Fruit fly (Drosophila melanogaster) ovary, adult (tissue): ENCODE results near the gene CG32473.

Source experiments
- CG17801 ChIP-seq: fragments of 200-800 bp; optimal IDR thresholded peaks from 2 replicates; lab custom pipeline; 2019; ENCODE audit warnings: missing biosample characterization, mild to moderate bottlenecking, missing genetic modification characterization, moderate library complexity; ENCODE audit not compliant: partially characterized antibody

Gene CG32473

DNA sequence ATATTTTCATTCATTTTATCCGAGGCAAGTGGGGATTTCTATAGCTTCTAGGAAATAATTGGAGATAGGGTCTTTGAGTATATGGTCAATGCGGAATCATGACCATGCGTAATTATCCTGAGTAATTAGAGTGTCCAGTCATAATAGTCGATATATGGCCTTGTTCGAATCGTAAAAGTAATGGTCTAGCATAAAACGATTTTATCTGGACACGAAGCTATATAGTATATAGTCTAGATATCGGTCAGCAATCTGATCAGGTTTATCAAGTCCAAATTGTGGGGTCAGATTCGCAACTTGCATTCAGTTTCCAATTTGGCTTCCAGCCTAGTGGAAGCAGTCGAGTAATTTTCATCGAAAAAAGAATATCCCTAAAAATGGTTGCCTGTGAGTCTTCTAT lies at the start of gene CG32473:
TSS of gene CG32473 (plus strand) at position 301 of the 400 bp plus-strand sequence.
- no peak for TF ChIP-seq CG17801 (GFP tag; lab: Kevin White, UChicago)

DNA sequence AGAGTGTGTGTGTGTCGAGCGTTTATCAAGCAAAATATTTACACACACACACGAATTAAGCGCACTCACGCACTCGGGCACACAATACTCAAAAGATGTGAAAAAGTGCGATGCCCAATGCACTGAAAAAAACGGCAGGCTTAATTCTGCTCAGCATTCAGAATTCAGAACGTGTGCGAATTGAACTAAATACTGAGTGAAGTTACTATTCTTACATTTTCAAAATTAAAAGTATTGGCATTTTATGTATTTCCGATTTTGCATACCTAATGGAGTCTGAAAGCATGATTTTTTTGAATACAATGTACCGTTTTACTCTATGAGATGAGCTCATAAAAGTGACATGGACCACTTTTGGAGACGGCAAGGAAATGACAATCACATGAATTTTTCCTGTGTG lies 45.3 kb upstream of the CG32473 start:
- TF ChIP-seq CG17801 (GFP tag; lab: Kevin White, UChicago), result no peak

DNA sequence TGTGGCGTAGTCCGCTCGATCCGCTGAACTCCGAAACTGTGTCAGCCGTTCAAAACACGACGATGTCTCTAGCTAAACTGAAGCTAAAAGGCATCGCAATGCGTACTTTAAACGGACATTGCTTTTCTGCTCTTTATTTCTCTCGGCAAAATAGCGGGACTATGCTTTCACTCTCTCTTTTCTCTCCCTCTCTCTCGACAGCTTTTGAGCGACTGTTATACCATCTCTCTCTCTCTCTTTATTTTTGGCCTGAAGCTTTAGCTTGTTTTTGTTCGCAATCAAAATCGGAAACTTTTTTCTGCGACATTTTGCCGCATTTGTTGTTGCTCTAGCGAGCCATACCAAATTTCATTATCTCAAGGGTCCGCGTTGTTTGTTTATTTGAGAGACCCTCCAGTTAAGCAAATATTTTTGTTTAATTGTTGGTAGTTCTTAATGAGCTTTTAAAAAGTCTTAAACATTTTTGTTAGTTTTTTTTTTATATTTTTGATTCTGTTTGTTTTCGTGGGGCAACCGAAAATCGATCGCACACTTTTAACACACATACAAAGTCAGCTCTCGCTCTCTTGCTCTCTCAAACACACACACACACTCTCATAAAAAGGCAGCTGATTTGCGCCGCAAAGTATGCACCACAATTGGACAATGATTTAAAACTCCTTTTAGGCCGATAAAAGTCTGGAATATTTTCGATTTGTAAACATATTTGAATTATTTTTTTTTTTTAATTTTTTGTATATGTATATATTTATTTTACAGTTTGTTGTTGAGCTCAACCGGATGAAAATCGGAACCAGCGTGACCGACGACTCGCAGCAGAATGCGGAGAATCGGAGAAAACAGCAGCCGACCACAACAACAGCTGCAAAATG lies 43.5 kb upstream of the CG32473 start, which contains the start of gene Ace:
TSS of gene Ace (minus strand) at position 822 of the 872 bp plus-strand sequence.
- no peak for TF ChIP-seq CG17801 (GFP tag; lab: Kevin White, UChicago)

DNA sequence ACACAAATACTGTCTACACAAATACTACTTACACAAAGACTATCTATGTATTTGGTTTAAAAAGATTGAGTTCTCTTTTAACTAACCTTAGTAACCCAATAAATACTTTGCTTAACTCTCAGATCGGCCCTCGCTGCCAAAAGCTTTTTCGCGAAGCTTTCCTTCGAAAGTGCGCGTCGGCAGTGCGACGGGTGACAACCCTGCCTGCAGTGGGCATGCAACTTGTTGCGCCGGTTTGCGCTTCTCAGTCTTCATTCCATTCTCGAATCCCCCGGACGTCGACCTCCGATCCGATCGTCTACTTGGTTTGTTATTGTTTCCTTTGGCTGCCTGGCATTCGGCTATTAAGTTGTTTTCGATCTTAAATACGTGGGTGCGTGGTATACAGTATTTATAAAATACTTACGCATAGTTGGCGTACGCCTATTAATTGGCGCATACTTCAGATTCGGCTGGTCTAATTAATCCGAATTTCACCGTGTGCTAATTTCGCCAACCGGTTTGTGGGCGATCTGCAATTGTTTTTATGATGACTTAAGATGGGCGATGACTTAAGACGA lies 42.3 kb upstream of the CG32473 start, which contains the start of gene CG11686:
TSS of gene CG11686 (plus strand) at position 243 of the 560 bp plus-strand sequence.
- peak; percentile 16 for TF ChIP-seq CG17801 (GFP tag; lab: Kevin White, UChicago)

DNA sequence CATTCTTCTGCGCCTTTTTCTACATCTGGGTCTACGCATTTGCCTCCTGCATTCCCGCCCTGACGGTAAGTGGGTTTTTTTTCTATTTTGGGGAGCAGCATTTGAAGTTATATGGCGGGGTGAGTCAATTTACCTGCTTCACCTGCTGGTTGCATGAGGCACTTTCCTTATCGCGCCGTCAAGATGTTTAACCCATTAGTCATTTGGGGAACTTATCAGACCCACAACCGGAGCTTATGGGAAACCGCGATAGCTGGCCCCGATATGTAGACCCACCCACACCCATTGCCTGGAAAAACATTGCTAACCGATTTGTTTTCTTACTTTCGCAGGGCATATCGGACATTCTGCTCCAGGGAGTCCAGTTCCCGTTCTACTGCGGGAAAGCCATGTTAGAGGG lies 40.7 kb upstream of the CG32473 start:
- TF ChIP-seq CG17801 (GFP tag; lab: Kevin White, UChicago), result no peak

DNA sequence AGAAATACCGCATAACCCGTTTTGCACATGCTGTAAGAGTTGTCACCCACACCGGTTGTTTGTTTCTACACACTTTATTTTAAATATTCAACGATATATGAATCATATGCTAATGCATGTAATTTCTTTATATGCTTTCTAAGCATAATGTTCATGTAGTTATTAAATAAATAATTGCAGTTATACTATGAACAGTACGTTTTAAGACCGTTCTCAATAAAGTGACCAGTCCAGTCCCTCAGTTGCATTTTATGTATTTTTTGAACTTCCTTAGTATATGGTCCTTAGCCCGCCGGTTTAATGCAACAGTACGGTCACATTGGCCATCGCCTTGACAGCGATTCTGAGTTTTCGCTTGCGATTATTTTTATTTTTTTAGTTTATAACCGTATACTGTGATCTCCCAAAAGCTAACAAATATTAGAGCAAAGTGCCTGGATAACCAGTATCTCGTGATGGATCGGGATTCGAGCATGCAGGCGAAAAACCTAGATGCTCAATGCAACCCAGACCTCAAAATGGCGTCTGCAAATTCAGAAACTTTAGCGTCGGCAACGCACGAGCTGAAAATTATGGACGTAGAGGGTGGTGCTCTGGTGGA lies 38.3 kb upstream of the CG32473 start, which contains the start of gene Ravus:
TSS of gene Ravus (minus strand) at position 1 of the 601 bp plus-strand sequence.
- TF ChIP-seq CG17801 (GFP tag; lab: Kevin White, UChicago), result peak; percentile 10

DNA sequence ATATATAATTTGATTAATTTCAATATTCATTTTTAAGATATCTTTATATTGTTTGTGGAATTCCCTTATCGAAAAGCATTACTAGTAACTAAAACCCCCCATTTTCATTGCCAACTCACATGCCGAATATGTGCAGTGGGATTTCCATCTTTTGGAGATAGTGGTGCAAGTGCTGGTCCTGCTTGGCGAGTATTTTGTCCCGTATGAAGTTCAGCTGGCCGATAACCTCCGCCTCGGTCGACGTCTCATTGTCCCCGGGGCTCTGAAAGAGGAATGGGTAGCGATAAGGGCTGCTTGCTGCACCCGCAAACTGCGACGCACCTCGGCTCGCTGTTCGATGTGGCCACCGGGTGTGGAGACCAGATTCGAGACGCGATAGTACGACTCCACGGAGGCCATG lies 31.8 kb upstream of the CG32473 start:
- TF ChIP-seq CG17801 (GFP tag; lab: Kevin White, UChicago), result no peak

DNA sequence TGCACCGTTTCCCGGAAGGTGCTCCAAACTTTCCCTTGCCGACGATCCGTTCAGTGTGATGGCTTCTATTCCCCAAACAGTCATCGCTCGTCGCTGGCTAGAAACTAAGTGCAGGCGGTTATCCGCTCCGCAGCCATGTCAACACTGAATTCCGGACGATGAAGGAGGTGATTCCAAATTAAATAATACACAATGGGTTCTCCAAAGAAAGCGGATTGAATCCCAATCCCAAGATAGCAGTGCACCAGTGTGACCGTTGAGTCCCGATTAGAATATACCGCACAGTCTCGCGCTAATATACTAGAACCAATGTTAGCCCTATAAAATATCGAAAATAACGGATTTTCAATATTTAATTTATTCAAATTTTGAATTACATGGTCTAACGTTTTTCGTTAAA lies 30.7 kb upstream of the CG32473 start, which contains the start of gene TBC1D5:
TSS of gene TBC1D5 (minus strand) at position 254 of the 400 bp plus-strand sequence.
- TF ChIP-seq CG17801 (GFP tag; lab: Kevin White, UChicago), result peak; percentile 10

DNA sequence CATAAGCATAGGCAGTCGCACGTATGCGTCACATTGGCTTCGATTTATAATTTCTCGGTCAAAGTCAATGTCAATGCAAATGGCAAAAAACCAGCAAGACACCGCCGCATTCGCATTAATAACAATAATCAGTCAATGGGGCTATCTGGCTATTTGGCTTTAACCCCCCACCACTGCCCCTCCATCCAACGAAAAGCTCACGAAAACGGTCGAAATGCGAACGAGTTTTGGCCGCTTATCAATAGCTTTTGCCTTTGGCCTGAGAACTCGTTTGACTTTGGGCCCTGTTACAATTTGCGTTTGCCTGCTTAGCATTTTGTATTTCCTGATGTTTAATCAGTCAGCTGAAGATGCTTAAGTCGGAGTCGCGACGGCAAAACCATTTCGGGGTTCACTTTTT lies 29.0 kb upstream of the CG32473 start:
- no peak for TF ChIP-seq CG17801 (GFP tag; lab: Kevin White, UChicago)

DNA sequence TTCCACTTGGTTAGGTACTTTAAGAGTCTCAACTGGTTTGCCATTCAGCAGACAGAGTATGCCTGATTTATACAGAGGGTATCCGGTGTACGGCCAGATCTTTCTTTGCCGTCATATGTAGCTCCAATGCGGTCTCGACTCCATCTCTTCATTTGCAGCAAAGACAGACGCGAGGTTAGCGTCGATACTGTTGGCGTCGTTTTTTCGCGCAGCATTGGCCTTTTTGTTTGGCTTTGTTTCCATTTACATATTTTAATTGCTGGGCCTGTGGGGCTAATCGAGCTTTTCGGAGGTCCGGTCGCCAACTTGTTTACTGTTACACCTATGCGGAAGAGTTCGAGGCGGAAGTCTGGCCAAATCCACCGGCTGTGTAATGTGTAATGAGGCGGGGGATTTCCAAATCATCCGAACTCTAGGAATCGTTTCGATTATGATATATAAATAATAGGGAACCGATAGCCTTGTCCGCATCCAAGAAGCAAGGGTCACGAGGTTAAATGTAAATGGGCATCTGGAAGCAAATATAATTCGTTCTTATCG lies 28.1 kb upstream of the CG32473 start:
- no peak for TF ChIP-seq CG17801 (GFP tag; lab: Kevin White, UChicago)

DNA sequence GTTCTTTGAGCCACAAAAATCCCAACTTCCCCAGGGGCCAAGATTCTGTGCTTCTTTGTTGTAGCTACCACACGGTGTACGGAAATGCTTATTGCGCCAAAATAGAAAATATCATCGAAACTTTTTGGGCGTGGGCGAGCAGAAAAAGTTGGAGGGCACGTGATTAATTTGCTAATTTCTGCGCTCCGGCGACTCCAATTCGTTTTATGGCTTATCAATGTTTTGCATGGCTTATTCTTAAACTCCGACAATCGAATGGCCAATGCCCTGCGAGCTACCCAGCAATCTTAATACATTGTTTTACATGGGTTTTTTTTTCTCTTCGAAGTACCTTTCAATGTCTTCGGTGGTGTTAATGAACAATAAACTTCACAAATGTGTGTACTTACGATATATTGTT lies 27.0 kb upstream of the CG32473 start:
- no peak for TF ChIP-seq CG17801 (GFP tag; lab: Kevin White, UChicago)

DNA sequence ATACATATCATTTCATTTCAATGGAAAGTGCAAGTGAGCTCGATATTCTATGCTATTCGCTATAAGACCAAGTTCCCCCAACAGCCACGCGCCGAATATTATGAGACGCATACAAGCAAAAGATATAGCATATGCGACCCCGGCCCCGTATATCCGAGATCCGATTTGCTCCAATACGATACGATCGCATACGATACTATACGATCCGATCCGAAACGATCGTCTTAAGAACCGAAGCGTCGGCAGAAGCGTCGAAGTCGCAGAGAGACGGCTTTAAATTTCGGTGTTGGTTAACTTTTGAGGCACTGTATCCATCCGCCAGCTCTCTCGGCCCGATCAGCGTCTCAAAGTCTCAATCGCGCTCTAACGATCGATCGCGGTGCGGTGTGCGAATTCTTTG lies 23.0 kb upstream of the CG32473 start, which contains the start of gene CG8630:
TSS of gene CG8630 (plus strand) at position 303 of the 400 bp plus-strand sequence.
- no peak for TF ChIP-seq CG17801 (GFP tag; lab: Kevin White, UChicago)

DNA sequence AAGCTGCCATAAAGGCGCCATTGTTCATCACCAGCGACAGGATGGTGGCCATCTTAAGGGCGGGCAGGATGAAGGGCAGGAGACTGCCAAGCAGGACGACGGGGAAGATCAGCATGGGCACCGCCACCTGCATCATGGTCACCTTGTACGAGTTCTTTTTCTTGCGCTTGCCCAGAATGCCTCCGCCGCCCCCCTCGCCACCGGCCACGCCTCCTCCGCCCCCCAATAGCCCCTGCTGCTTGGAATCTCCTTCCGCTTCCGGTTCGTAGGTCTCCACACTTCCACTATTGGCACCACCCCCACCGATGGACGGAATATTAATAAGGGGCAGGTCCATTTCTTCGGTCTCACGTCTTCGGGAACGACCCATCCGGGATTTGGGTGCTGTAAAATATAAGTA lies 17.3 kb upstream of the CG32473 start:
- TF ChIP-seq CG17801 (GFP tag; lab: Kevin White, UChicago), result no peak

DNA sequence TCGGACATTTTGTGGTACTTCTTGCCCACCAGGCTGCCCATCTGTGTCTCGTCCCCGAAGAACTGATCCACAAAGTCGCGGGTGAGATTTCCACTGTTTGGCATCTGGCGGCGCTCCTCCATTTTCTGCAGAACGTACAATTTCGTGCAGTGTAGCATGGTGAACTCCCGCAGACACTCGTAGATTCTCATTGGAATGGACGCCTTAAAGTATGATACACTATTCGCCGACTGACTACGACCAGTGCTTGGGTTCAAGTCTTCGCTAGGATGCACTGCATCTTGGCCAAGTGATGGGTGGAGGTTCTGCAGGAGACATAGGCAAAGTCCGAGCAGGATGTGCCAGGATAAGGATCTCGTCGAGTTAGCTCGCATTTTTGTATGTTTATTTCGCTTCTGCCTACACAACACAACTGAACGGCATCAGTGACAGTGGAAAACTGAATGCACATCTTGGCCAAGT lies 16.3 kb upstream of the CG32473 start, which contains the start of gene CG15888:
TSS of gene CG15888 (minus strand) at position 412 of the 462 bp plus-strand sequence.
- no peak for TF ChIP-seq CG17801 (GFP tag; lab: Kevin White, UChicago)
